Worm (Caenorhabditis elegans) whole organism, early embryonic: Measurements from ENCODE around the gene spe-19.

Experiments
- B0310.2 ChIP-seq: sonication (generic microtip); optimal IDR thresholded peaks from 2 replicates; lab custom pipeline; 2016; ENCODE audit warnings: mild to moderate bottlenecking, missing genetic modification characterization, missing compliant biosample characterization
- aly-1 ChIP-seq: sonication (generic microtip); optimal IDR thresholded peaks from 2 replicates; lab custom pipeline; 2016; ENCODE audit warnings: missing genetic modification characterization, missing compliant biosample characterization
- ama-1 ChIP-seq: fragments of 150-350 bp; optimal IDR thresholded peaks from 2 replicates; lab custom pipeline; 2014

DNA sequence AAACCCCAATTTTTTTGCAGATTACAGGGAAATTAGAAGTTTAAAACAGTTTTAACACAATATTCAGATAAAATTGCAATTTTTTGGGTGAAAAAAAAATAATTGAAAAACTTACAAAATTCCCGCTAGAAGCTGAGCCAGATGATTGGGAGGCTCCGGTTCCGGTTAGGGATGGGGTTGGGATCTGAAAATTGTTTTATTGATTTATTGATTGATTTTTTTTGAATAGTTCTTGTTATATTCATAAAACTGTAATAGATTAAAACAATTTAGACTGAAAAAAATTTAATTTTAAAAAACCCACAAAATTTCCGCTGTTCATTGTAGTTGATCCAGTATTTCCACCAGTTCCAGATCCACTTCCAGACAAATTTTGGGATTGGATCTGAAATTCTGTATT lies 12.2 kb upstream of the spe-19 start:
- TF ChIP-seq ama-1 (no peak), aly-1 (no peak), B0310.2 (tag; lab: Kevin White, UChicago) (no peak)
